Worm (Caenorhabditis elegans) whole organism, young adult: Measurements from ENCODE around the gene Y54G2A.76.
"Not testable (repeated sequence)": the region's sequence is repeated elsewhere in the genome, so short reads cannot be mapped to it uniquely, and the experiment has no call there.

Experiments
- C17E4.6 ChIP-seq: fragments of 200-800 bp; sonication (Bioruptor generic); IDR thresholded peaks from 2 replicates; pipeline ENCODE4 v1.3.6; 2022; ENCODE audit warnings: missing genetic modification reagents, missing genetic modification characterization, missing compliant biosample characterization
- F23B12.7 ChIP-seq: sonication (generic microtip); optimal IDR thresholded peaks from 2 replicates; lab custom pipeline; 2017; ENCODE audit warnings: missing genetic modification characterization, mild to moderate bottlenecking, missing compliant biosample characterization, antibody characterized with exemption, moderate library complexity; ENCODE audit not compliant: insufficient read depth
- F49E8.2 ChIP-seq: sonication (generic microtip); optimal IDR thresholded peaks from 3 replicates; lab custom pipeline; 2017; ENCODE audit warnings: missing genetic modification characterization, mild to moderate bottlenecking, missing compliant biosample characterization, antibody characterized with exemption, moderate library complexity; ENCODE audit not compliant: insufficient read depth
- F57C9.4 ChIP-seq: sonication (generic microtip); optimal IDR thresholded peaks from 2 replicates; lab custom pipeline; 2017; ENCODE audit warnings: mild to moderate bottlenecking, missing genetic modification characterization, missing compliant biosample characterization
- T07F8.4 ChIP-seq: sonication (generic microtip); optimal IDR thresholded peaks from 2 replicates; lab custom pipeline; 2016; ENCODE audit warnings: mild to moderate bottlenecking, missing genetic modification characterization, moderate library complexity, missing compliant biosample characterization
- Y53G8AR.9 ChIP-seq: fragments of 200-800 bp; sonication (Bioruptor generic); conservative IDR thresholded peaks from 2 replicates; pipeline ENCODE4 v1.3.6; 2022; ENCODE audit warnings: missing genetic modification reagents, missing genetic modification characterization, missing compliant biosample characterization
- Y56A3A.18 ChIP-seq: fragments of 200-800 bp; sonication (Bioruptor generic); IDR thresholded peaks from 2 replicates; pipeline ENCODE4 v1.3.6; 2022; ENCODE audit warnings: missing genetic modification reagents, missing genetic modification characterization, missing compliant biosample characterization
- Y67H2A.10 ChIP-seq: fragments of 200-800 bp; sonication (Bioruptor generic); conservative IDR thresholded peaks from 2 replicates; pipeline ENCODE4 v1.3.6; 2022; ENCODE audit warnings: missing genetic modification reagents, missing genetic modification characterization, missing compliant biosample characterization
- atf-7 ChIP-seq: sonication (generic microtip); optimal IDR thresholded peaks from 2 replicates; lab custom pipeline; 2017; ENCODE audit warnings: mild to moderate bottlenecking, missing genetic modification characterization, missing compliant biosample characterization
- athp-1 ChIP-seq: sonication (generic microtip); optimal IDR thresholded peaks from 2 replicates; lab custom pipeline; 2017; ENCODE audit warnings: mild to moderate bottlenecking, missing genetic modification characterization, missing compliant biosample characterization
- attf-5 ChIP-seq: fragments of 200-800 bp; sonication (Bioruptor generic); optimal IDR thresholded peaks from 2 replicates; lab custom pipeline; 2018; ENCODE audit warnings: mild to moderate bottlenecking, missing genetic modification characterization, missing compliant biosample characterization
- cebp-1 ChIP-seq, 2 experiments: fragments of 200-800 bp in 1 of 2; sonication (Bioruptor generic) in 1 of 2; sonication (generic microtip) in 1 of 2; IDR thresholded peaks in 1 of 2; optimal IDR thresholded peaks in 1 of 2; 2 replicates each; pipeline versions ENCODE4 v1.3.6 to Lab custom; 2017 to 2022; ENCODE audit warnings: missing compliant biosample characterization in 2 of 2, missing genetic modification characterization in 2 of 2, mild to moderate bottlenecking in 1 of 2, missing genetic modification reagents in 1 of 2, moderate library complexity in 1 of 2
- cebp-2 ChIP-seq: fragments of 200-800 bp; sonication (Bioruptor generic); IDR thresholded peaks from 2 replicates; pipeline ENCODE4 v1.3.6; 2022; ENCODE audit warnings: missing genetic modification characterization, missing compliant biosample characterization
- chd-7 ChIP-seq: sonication (generic microtip); optimal IDR thresholded peaks from 2 replicates; lab custom pipeline; 2016; ENCODE audit warnings: mild to moderate bottlenecking, missing genetic modification characterization, moderate library complexity, missing compliant biosample characterization
- die-1 ChIP-seq: sonication (generic microtip); optimal IDR thresholded peaks from 2 replicates; lab custom pipeline; 2016; ENCODE audit warnings: missing genotype, mild to moderate bottlenecking, missing genetic modification characterization, missing compliant biosample characterization
- dox-1 ChIP-seq: fragments of 200-800 bp; sonication (Bioruptor generic); IDR thresholded peaks from 2 replicates; pipeline ENCODE4 v1.3.6; 2022; ENCODE audit warnings: missing genetic modification reagents, missing genetic modification characterization, missing compliant biosample characterization
- efl-1 ChIP-seq: fragments of 150-350 bp; optimal IDR thresholded peaks from 2 replicates; lab custom pipeline; 2014; ENCODE audit warnings: missing biosample characterization, missing genetic modification reagents, missing genetic modification characterization
- egl-18 ChIP-seq: fragments of 200-800 bp; sonication (Bioruptor generic); IDR thresholded peaks from 2 replicates; pipeline ENCODE4 v1.3.6; 2022; ENCODE audit warnings: missing genetic modification reagents, missing genetic modification characterization, missing compliant biosample characterization
- hmg-1.2 ChIP-seq: fragments of 200-800 bp; sonication (Bioruptor generic); IDR thresholded peaks from 2 replicates; pipeline ENCODE4 v1.3.6; 2022; ENCODE audit warnings: missing genetic modification reagents, missing genetic modification characterization, missing compliant biosample characterization
- hmg-20 ChIP-seq: fragments of 200-800 bp; sonication (Bioruptor generic); IDR thresholded peaks from 2 replicates; pipeline ENCODE4 v1.3.6; 2022; ENCODE audit warnings: missing genetic modification reagents, missing genetic modification characterization, missing compliant biosample characterization
- lin-26 ChIP-seq: fragments of 200-800 bp; sonication (Bioruptor generic); IDR thresholded peaks from 2 replicates; pipeline ENCODE4 v1.3.6; 2022; ENCODE audit warnings: missing genetic modification reagents, missing genetic modification characterization, missing compliant biosample characterization
- lin-35 ChIP-seq, 3 experiments: fragments of 150-350 bp in 2 of 3; sonication (generic microtip) in 1 of 3; optimal IDR thresholded peaks; 2 replicates each; lab custom pipeline; 2014 to 2018; ENCODE audit warnings: missing biosample characterization in 3 of 3, missing genetic modification characterization in 3 of 3, missing genetic modification reagents in 3 of 3
- lin-40 ChIP-seq: sonication (generic microtip); optimal IDR thresholded peaks from 2 replicates; lab custom pipeline; 2016; ENCODE audit warnings: missing genetic modification characterization, mild to moderate bottlenecking, missing compliant biosample characterization, missing genotype, missing genetic modification reagents
- lin-54 ChIP-seq: fragments of 200-800 bp; sonication (Bioruptor generic); optimal IDR thresholded peaks from 2 replicates; lab custom pipeline; 2018; ENCODE audit warnings: mild to moderate bottlenecking, missing genetic modification characterization, missing compliant biosample characterization
- lir-1 ChIP-seq: fragments of 200-800 bp; sonication (Bioruptor generic); conservative IDR thresholded peaks from 2 replicates; pipeline ENCODE4 v1.3.6; 2022; ENCODE audit warnings: missing genetic modification reagents, missing genetic modification characterization, missing compliant biosample characterization
- madf-10 ChIP-seq: sonication (generic microtip); optimal IDR thresholded peaks from 2 replicates; lab custom pipeline; 2016; ENCODE audit warnings: mild to moderate bottlenecking, missing genetic modification characterization, missing compliant biosample characterization
- madf-3 ChIP-seq: fragments of 200-800 bp; sonication (Bioruptor generic); IDR thresholded peaks from 2 replicates; pipeline ENCODE4 v1.3.6; 2022; ENCODE audit warnings: missing genetic modification reagents, missing genetic modification characterization, missing compliant biosample characterization
- mcd-1 ChIP-seq: fragments of 200-800 bp; sonication (Bioruptor generic); IDR thresholded peaks from 2 replicates; pipeline ENCODE4 v1.3.6; 2022; ENCODE audit warnings: missing genetic modification reagents, missing genetic modification characterization, missing compliant biosample characterization
- nfya-2 ChIP-seq: fragments of 200-800 bp; sonication (Bioruptor generic); IDR thresholded peaks from 2 replicates; pipeline ENCODE4 v1.3.6; 2022; ENCODE audit warnings: missing genetic modification reagents, missing genetic modification characterization, missing compliant biosample characterization
- nfyb-1 ChIP-seq: fragments of 200-800 bp; sonication (Bioruptor generic); IDR thresholded peaks from 2 replicates; pipeline ENCODE4 v1.3.6; 2022; ENCODE audit warnings: missing genetic modification reagents, missing genetic modification characterization, missing compliant biosample characterization
- nhr-27 ChIP-seq: fragments of 200-800 bp; sonication (Bioruptor generic); optimal IDR thresholded peaks from 2 replicates; lab custom pipeline; 2018; ENCODE audit warnings: mild to moderate bottlenecking, missing genetic modification characterization, moderate library complexity, missing compliant biosample characterization
- nhr-80 ChIP-seq: sonication (generic microtip); optimal IDR thresholded peaks from 2 replicates; lab custom pipeline; 2016; ENCODE audit warnings: missing genetic modification characterization, missing compliant biosample characterization
- nhr-90 ChIP-seq: sonication (generic microtip); optimal IDR thresholded peaks from 2 replicates; lab custom pipeline; 2016; ENCODE audit warnings: missing genotype, mild to moderate bottlenecking, missing genetic modification characterization, missing compliant biosample characterization
- pbrm-1 ChIP-seq: fragments of 200-800 bp; sonication (Bioruptor generic); IDR thresholded peaks from 2 replicates; pipeline ENCODE4 v1.3.6; 2022; ENCODE audit warnings: missing genetic modification reagents, missing genetic modification characterization, missing compliant biosample characterization
- rpc-1 ChIP-seq, 2 experiments: fragments of 150-350 bp in 1 of 2; sonication (generic microtip) in 1 of 2; optimal IDR thresholded peaks; 2 replicates each; lab custom pipeline; 2014 to 2018; ENCODE audit warnings: missing biosample characterization in 1 of 2, missing genetic modification characterization in 1 of 2, missing genetic modification reagents in 1 of 2, missing genotype in 1 of 2
- snpc-1.3 ChIP-seq: sonication (generic microtip); optimal IDR thresholded peaks from 2 replicates; lab custom pipeline; 2017; ENCODE audit warnings: missing genetic modification characterization, mild to moderate bottlenecking, missing compliant biosample characterization, antibody characterized with exemption, moderate library complexity, missing genotype, missing genetic modification reagents; ENCODE audit not compliant: insufficient read depth
- snpc-3.4 ChIP-seq: sonication (generic microtip); optimal IDR thresholded peaks from 2 replicates; lab custom pipeline; 2017; ENCODE audit warnings: missing genetic modification characterization, mild to moderate bottlenecking, missing compliant biosample characterization, antibody characterized with exemption, moderate library complexity, missing genotype, missing genetic modification reagents
- tbp1 ChIP-seq: fragments of 200-800 bp; sonication (Bioruptor generic); optimal IDR thresholded peaks from 2 replicates; lab custom pipeline; 2018; ENCODE audit warnings: mild to moderate bottlenecking, missing genetic modification characterization, missing compliant biosample characterization
- zim-3 ChIP-seq: sonication (generic microtip); optimal IDR thresholded peaks from 2 replicates; lab custom pipeline; 2017; ENCODE audit warnings: mild to moderate bottlenecking, missing genetic modification characterization, moderate library complexity, missing compliant biosample characterization
- ztf-22 ChIP-seq: fragments of 200-800 bp; sonication (Bioruptor generic); optimal IDR thresholded peaks from 2 replicates; lab custom pipeline; 2018; ENCODE audit warnings: mild to moderate bottlenecking, missing genetic modification characterization, moderate library complexity, missing compliant biosample characterization
- ztf-25 ChIP-seq: fragments of 200-800 bp; sonication (Bioruptor generic); IDR thresholded peaks from 2 replicates; pipeline ENCODE4 v1.3.6; 2022; ENCODE audit warnings: missing genetic modification reagents, missing genetic modification characterization, missing compliant biosample characterization
- ztf-6 ChIP-seq: fragments of 200-800 bp; sonication (Bioruptor generic); IDR thresholded peaks from 2 replicates; pipeline ENCODE4 v1.3.6; 2022; ENCODE audit warnings: missing genetic modification reagents, missing genetic modification characterization, missing compliant biosample characterization

Gene Y54G2A.76

ce11 chrIV:2801004-2801403, 8.2 kb upstream of the Y54G2A.76 start (continued):
- TF ChIP-seq C17E4.6 (GFP tag; lab: Robert Waterston, UW) (no peak), pbrm-1 (GFP tag; lab: Robert Waterston, UW) (0 out of 2 replicates have a peak, but pooled peaks have one; percentile 46), F49E8.2 (tag; lab: Kevin White, UChicago) (peak; percentile 68), hmg-1.2 (peak; percentile 67), rpc-1 (optimal IDR thresholded peaks at IDR 0.05; lab: Kevin White, UChicago) (peak; percentile 68), rpc-1 (tag; optimal IDR thresholded peaks at IDR 0.05; lab: Kevin White, UChicago) (peak; percentile 90), nfya-2 (GFP tag; lab: Robert Waterston, UW) (no peak), athp-1 (tag; lab: Kevin White, UChicago) (peak; percentile 11), F57C9.4 (tag; lab: Kevin White, UChicago) (no peak), lin-40 (no peak)

ce11 chrIV:2801558-2801957, 7.7 kb upstream of the Y54G2A.76 start, which contains the start of gene Y54G2A.44:
TSS of gene Y54G2A.44 (plus strand) at chrIV:2801858.
- not testable (repeated sequence) for TF ChIP-seq Y56A3A.18 (GFP tag; lab: Robert Waterston, UW); ztf-22 (GFP tag; lab: Kevin White, UChicago); chd-7 (tag; lab: Kevin White, UChicago)
- TF ChIP-seq, all 124 proteins: peak for 0; not testable (repeated sequence) for 124

DNA sequence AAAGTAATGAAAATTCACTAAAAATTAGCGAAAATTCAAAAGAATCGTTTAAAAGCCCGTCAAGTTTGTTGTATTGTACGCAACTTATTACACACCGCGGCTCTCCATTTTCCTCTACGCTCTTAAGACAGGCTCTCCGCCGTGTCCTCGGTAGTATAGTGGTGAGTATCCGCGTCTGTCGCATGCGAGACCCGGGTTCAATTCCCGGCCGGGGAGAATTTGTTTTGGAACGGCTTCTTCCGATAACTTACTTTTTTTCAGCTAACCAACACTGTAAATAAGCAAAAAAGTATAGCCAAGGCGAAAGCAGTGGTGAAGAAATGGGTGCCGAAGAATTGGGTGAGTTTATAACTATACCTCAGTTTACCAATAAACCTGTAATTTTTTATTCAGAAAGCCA, 7.0 kb upstream of the Y54G2A.76 start:
- TF ChIP-seq lin-54 (GFP tag; lab: Kevin White, UChicago), result peak; percentile 53
- peak; percentile 29 for TF ChIP-seq F23B12.7 (tag; lab: Kevin White, UChicago)
- TF ChIP-seq rpc-1 (optimal IDR thresholded peaks at IDR 0.05; lab: Kevin White, UChicago), result peak; percentile 66
- peak; percentile 85 for TF ChIP-seq rpc-1 (tag; optimal IDR thresholded peaks at IDR 0.05; lab: Kevin White, UChicago)
- no peak for TF ChIP-seq cebp-2 (GFP tag; lab: Robert Waterston, UW)
- TF ChIP-seq efl-1 (GFP tag; lab: Kevin White, UChicago), result no peak
- peak; percentile 33 for TF ChIP-seq madf-10 (tag; lab: Kevin White, UChicago)
- TF ChIP-seq nhr-27 (tag; lab: Kevin White, UChicago), result no peak
- peak; percentile 66 for TF ChIP-seq die-1 (tag; lab: Kevin White, UChicago)
- peak; percentile 96 for TF ChIP-seq tbp1
- no peak for TF ChIP-seq nfyb-1 (GFP tag; lab: Robert Waterston, UW)
- 0 out of 2 replicates have a peak, but pooled peaks have one; percentile 54 for TF ChIP-seq madf-3 (GFP tag; lab: Robert Waterston, UW)
- no peak for TF ChIP-seq cebp-1 (GFP tag; IDR thresholded peaks at IDR 0.05; lab: Robert Waterston, UW)
- peak; percentile 16 for TF ChIP-seq cebp-1 (tag; optimal IDR thresholded peaks at IDR 0.05; lab: Kevin White, UChicago)
- TF ChIP-seq lin-26, result peak; percentile 86
- TF ChIP-seq lin-35 (GFP tag; optimal IDR thresholded peaks at IDR 0.05; lab: Kevin White, UChicago), result peak in 1 of 3 experiments; percentile 32
- TF ChIP-seq atf-7 (tag; lab: Kevin White, UChicago), result no peak
- no peak for TF ChIP-seq egl-18 (GFP tag; lab: Robert Waterston, UW)
- TF ChIP-seq dox-1, result peak; percentile 59; the same call in 1 of the 2 replicates
- 0 out of 2 replicates have a peak, but pooled peaks have one; percentile 39 for TF ChIP-seq pbrm-1 (GFP tag; lab: Robert Waterston, UW)
- TF ChIP-seq nhr-80 (tag; lab: Kevin White, UChicago), result peak; percentile 1
- TF ChIP-seq ztf-25 (GFP tag; lab: Robert Waterston, UW), result peak; percentile 87
- peak; percentile 25 for TF ChIP-seq snpc-1.3 (tag; lab: Kevin White, UChicago)
- TF ChIP-seq lir-1 (GFP tag; lab: Robert Waterston, UW), result peak; percentile 29; the same call in 1 of the 2 replicates
- TF ChIP-seq Y53G8AR.9, result no peak
- 0 out of 2 replicates have a peak, but pooled peaks have one; percentile 41 for TF ChIP-seq mcd-1 (GFP tag; lab: Robert Waterston, UW)
- TF ChIP-seq nhr-90 (tag; lab: Kevin White, UChicago), result peak; percentile 63
- TF ChIP-seq Y67H2A.10 (GFP tag; lab: Robert Waterston, UW), result no peak
- TF ChIP-seq hmg-20, result peak; percentile 58; the same call in 1 of the 2 replicates
- TF ChIP-seq snpc-3.4 (tag; lab: Kevin White, UChicago), result peak; percentile 7
- TF ChIP-seq T07F8.4 (tag; lab: Kevin White, UChicago), result peak; percentile 40
- peak; percentile 21 for TF ChIP-seq attf-5 (GFP tag; lab: Kevin White, UChicago)
- peak; percentile 72 for TF ChIP-seq hmg-1.2
- 0 out of 2 replicates have a peak, but pooled peaks have one; percentile 31 for TF ChIP-seq ztf-6 (GFP tag; lab: Robert Waterston, UW)
- TF ChIP-seq zim-3 (tag; lab: Kevin White, UChicago), result peak; percentile 70
